Worm (Caenorhabditis elegans) whole organism, L2 larva: Measurements from ENCODE around the gene glrx-3.

Experiments used
- ZK546.5 ChIP-seq: sonication (generic microtip); optimal IDR thresholded peaks from 2 replicates; lab custom pipeline; 2017; ENCODE audit warnings: missing biosample characterization, missing genetic modification characterization
- alr-1 ChIP-seq: fragments of 150-350 bp; optimal IDR thresholded peaks from 2 replicates; lab custom pipeline; 2014; ENCODE audit warnings: missing biosample characterization, missing genetic modification characterization
- ceh-16 ChIP-seq: fragments of 150-350 bp; optimal IDR thresholded peaks from 2 replicates; lab custom pipeline; 2014; ENCODE audit warnings: missing biosample characterization, missing genetic modification characterization
- ceh-82 ChIP-seq: fragments of 150-350 bp; optimal IDR thresholded peaks from 2 replicates; lab custom pipeline; 2014; ENCODE audit warnings: missing biosample characterization, missing genetic modification characterization
- crh-2 ChIP-seq: sonication (generic microtip); optimal IDR thresholded peaks from 2 replicates; lab custom pipeline; 2017; ENCODE audit warnings: missing biosample characterization, missing genetic modification characterization
- dmd-4 ChIP-seq: sonication (generic microtip); optimal IDR thresholded peaks from 2 replicates; lab custom pipeline; 2017; ENCODE audit warnings: missing biosample characterization, missing genetic modification characterization
- elt-1 ChIP-seq: fragments of 150-350 bp; optimal IDR thresholded peaks from 2 replicates; lab custom pipeline; 2014; ENCODE audit warnings: missing biosample characterization, missing genetic modification characterization
- elt-3 ChIP-seq: sonication (generic microtip); optimal IDR thresholded peaks from 2 replicates; lab custom pipeline; 2017; ENCODE audit warnings: missing biosample characterization, missing genetic modification characterization
- fos-1 ChIP-seq: fragments of 150-350 bp; optimal IDR thresholded peaks from 2 replicates; lab custom pipeline; 2014; ENCODE audit warnings: missing biosample characterization, missing genetic modification characterization
- gmeb-1 ChIP-seq: fragments of 150-350 bp; optimal IDR thresholded peaks from 2 replicates; lab custom pipeline; 2014; ENCODE audit warnings: missing biosample characterization, missing genetic modification characterization
- lin-13 ChIP-seq: fragments of 150-350 bp; optimal IDR thresholded peaks from 2 replicates; lab custom pipeline; 2014; ENCODE audit warnings: missing biosample characterization, missing genetic modification reagents, missing genetic modification characterization
- lin-39 ChIP-seq: fragments of 150-350 bp; optimal IDR thresholded peaks from 2 replicates; lab custom pipeline; 2014; ENCODE audit warnings: missing biosample characterization, missing genetic modification reagents, missing genetic modification characterization
- lsy-2 ChIP-seq, 2 experiments: fragments of 150-350 bp in 1 of 2; sonication (generic microtip) in 1 of 2; optimal IDR thresholded peaks; 2 replicates each; lab custom pipeline; 2014 to 2017; ENCODE audit warnings: missing biosample characterization in 2 of 2, missing genetic modification characterization in 2 of 2
- mab-5 ChIP-seq: fragments of 150-350 bp; optimal IDR thresholded peaks from 2 replicates; lab custom pipeline; 2014; ENCODE audit warnings: missing biosample characterization, missing genetic modification characterization
- mdl-1 ChIP-seq, 2 experiments: fragments of 150-350 bp in 1 of 2; sonication (generic microtip) in 1 of 2; optimal IDR thresholded peaks; 2 replicates each; lab custom pipeline; 2017; ENCODE audit warnings: missing biosample characterization in 2 of 2, missing genetic modification characterization in 2 of 2
- nhr-10 ChIP-seq: sonication (generic microtip); optimal IDR thresholded peaks from 2 replicates; lab custom pipeline; 2017; ENCODE audit warnings: missing biosample characterization, missing genetic modification characterization
- nhr-11 ChIP-seq: fragments of 150-350 bp; optimal IDR thresholded peaks from 2 replicates; lab custom pipeline; 2014; ENCODE audit warnings: missing biosample characterization, missing genetic modification characterization
- nhr-12 ChIP-seq: fragments of 150-350 bp; optimal IDR thresholded peaks from 2 replicates; lab custom pipeline; 2014; ENCODE audit warnings: missing biosample characterization, missing genetic modification characterization
- nhr-21 ChIP-seq: fragments of 150-350 bp; optimal IDR thresholded peaks from 2 replicates; lab custom pipeline; 2014; ENCODE audit warnings: missing biosample characterization, missing genetic modification characterization
- nhr-23 ChIP-seq: fragments of 150-350 bp; optimal IDR thresholded peaks from 2 replicates; lab custom pipeline; 2014; ENCODE audit warnings: missing biosample characterization, missing genetic modification reagents, missing genetic modification characterization
- nhr-237 ChIP-seq: fragments of 150-350 bp; optimal IDR thresholded peaks from 2 replicates; lab custom pipeline; 2014; ENCODE audit warnings: missing biosample characterization, missing genetic modification characterization
- nhr-25 ChIP-seq: fragments of 150-350 bp; sonication (generic microtip); optimal IDR thresholded peaks from 3 replicates; lab custom pipeline; 2014; ENCODE audit warnings: missing biosample characterization, missing genetic modification characterization
- nhr-6 ChIP-seq: fragments of 150-350 bp; optimal IDR thresholded peaks from 2 replicates; lab custom pipeline; 2014; ENCODE audit warnings: missing biosample characterization, missing genetic modification characterization
- skn-1 ChIP-seq: sonication (generic microtip); optimal IDR thresholded peaks from 2 replicates; lab custom pipeline; 2017; ENCODE audit warnings: missing biosample characterization, missing genetic modification characterization
- sma-3 ChIP-seq: sonication (generic microtip); optimal IDR thresholded peaks from 2 replicates; lab custom pipeline; 2016; ENCODE audit warnings: missing genetic modification reagents, missing genetic modification characterization, missing compliant biosample characterization
- sma-9 ChIP-seq, 2 experiments: fragments of 150-350 bp in 1 of 2; sonication (generic microtip) in 1 of 2; optimal IDR thresholded peaks; 2 replicates each; lab custom pipeline; 2014 to 2016; ENCODE audit warnings: missing genetic modification characterization in 2 of 2, mild to moderate bottlenecking in 1 of 2, missing biosample characterization in 1 of 2, missing compliant biosample characterization in 1 of 2, missing genetic modification reagents in 1 of 2, moderate library complexity in 1 of 2
- snpc-4 ChIP-seq: fragments of 150-350 bp; optimal IDR thresholded peaks from 2 replicates; lab custom pipeline; 2014; ENCODE audit warnings: missing biosample characterization, missing genetic modification characterization
- unc-55 ChIP-seq: fragments of 150-350 bp; sonication (generic microtip); optimal IDR thresholded peaks from 3 replicates; lab custom pipeline; 2014; ENCODE audit warnings: missing biosample characterization, missing genetic modification reagents, missing genetic modification characterization
- unc-62 ChIP-seq: fragments of 150-350 bp; optimal IDR thresholded peaks from 2 replicates; lab custom pipeline; 2014; ENCODE audit warnings: missing biosample characterization, missing genetic modification reagents, missing genetic modification characterization
- zag-1 ChIP-seq: fragments of 150-350 bp; optimal IDR thresholded peaks from 2 replicates; lab custom pipeline; 2014; ENCODE audit warnings: missing biosample characterization, missing genetic modification characterization
- ztf-4 ChIP-seq: fragments of 150-350 bp; optimal IDR thresholded peaks from 2 replicates; lab custom pipeline; 2014; ENCODE audit warnings: missing biosample characterization, missing genetic modification characterization

Gene glrx-3

DNA sequence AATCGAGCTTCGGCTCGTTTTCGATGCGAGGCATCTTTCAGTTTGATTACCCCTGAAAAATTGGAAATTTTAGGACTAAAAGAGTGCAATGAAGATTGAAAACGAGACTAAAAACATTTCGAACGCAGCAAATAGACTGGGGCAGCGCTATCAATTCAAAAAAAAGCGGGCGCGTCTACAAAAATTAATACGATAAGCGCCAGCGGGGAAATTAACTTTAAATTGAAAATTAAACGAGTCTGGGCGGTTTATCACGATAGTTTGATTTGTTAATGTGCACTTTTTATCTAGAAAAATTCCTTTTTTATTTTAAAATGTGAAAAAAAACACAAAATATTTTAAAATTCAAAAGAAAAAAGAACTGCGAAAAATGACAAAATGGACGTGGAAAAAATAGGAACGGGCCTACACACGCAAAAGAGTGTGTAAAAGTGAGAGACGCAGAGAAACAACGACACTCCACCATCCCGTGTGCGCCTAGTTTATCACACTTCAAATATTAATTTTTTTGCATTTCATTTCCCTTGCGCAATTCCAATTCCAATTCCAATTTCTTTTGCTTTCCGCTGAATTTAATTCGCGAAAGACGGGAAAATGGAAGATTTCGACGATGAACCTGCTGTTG lies 30.3 kb upstream of the glrx-3 start, which contains the start of the genes gmpr-1 and fipp-1 (continued):
- TF ChIP-seq nhr-6 (tag; lab: Kevin White, UChicago) = peak; percentile 27
- no peak for TF ChIP-seq ztf-4 (tag; lab: Kevin White, UChicago)
- TF ChIP-seq nhr-12 = no peak
- TF ChIP-seq snpc-4 = no peak
- TF ChIP-seq nhr-21 = no peak
- TF ChIP-seq alr-1 (tag; lab: Kevin White, UChicago) = no peak
- TF ChIP-seq lin-13 (GFP tag; lab: Kevin White, UChicago) = no peak
- TF ChIP-seq elt-1 (tag; lab: Kevin White, UChicago) = no peak
- TF ChIP-seq gmeb-1 (tag; lab: Kevin White, UChicago) = peak; percentile 73
- TF ChIP-seq lsy-2 (tag; optimal IDR thresholded peaks at IDR 0.05; lab: Kevin White, UChicago) = peak; percentile 40 to 77
- no peak for TF ChIP-seq nhr-237
- no peak for TF ChIP-seq nhr-23 (tag; lab: Kevin White, UChicago)

DNA sequence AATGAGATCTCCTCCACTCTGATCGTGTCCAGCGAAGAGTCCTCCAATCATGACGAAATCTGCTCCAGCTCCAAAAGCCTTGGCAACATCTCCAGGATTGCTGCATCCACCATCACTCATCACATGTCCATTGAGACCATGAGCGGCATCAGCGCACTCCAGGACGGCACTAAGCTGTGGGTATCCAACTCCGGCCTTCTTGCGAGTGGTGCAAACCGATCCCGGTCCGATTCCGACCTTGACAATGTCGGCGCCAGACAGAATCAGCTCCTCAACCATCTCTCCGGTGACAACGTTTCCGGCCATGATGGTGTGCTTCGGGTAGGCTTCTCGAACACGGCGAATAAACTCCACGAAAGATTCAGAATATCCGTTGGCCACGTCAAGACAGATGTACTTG lies 29.4 kb upstream of the glrx-3 start:
- TF ChIP-seq skn-1 (no peak), lin-13 (GFP tag; lab: Kevin White, UChicago) (no peak)

DNA sequence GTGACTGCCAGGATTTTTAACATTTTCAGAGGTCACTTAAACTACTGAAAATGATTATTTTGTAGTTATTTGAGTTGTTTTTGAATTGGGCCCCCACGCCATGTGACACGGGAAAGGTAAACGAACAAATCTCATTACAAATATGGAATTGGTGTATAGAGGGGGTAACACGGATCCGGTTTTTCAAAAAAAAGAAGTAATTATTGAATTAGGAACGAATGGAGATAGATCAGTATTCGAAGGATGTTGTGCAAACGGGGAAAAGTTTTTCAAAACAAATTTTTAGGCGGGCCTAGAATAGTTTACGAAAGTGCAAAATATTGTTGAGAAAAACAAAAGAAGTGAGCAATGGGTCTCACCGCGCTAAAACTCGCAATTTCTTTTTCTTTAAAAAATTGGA lies 25.3 kb upstream of the glrx-3 start, which contains the start of gene F32D1.11:
Gene F32D1.11 (minus strand): TSS at position 101 of the 400 bp plus-strand sequence.
- TF ChIP-seq ceh-82 (tag; lab: Kevin White, UChicago) (no peak), nhr-11 (tag; lab: Kevin White, UChicago) (no peak), unc-62 (GFP tag; lab: Kevin White, UChicago) (no peak), mab-5 (tag; lab: Kevin White, UChicago) (no peak), zag-1 (tag; lab: Kevin White, UChicago) (no peak), crh-2 (tag; lab: Kevin White, UChicago) (no peak), unc-55 (GFP tag; lab: Kevin White, UChicago) (no peak), gmeb-1 (tag; lab: Kevin White, UChicago) (no peak), nhr-6 (tag; lab: Kevin White, UChicago) (no peak), nhr-237 (no peak), ztf-4 (tag; lab: Kevin White, UChicago) (no peak), alr-1 (tag; lab: Kevin White, UChicago) (no peak), ZK546.5 (no peak), nhr-10 (tag; lab: Kevin White, UChicago) (no peak), nhr-23 (tag; lab: Kevin White, UChicago) (no peak), skn-1 (no peak), dmd-4 (tag; lab: Kevin White, UChicago) (no peak)

DNA sequence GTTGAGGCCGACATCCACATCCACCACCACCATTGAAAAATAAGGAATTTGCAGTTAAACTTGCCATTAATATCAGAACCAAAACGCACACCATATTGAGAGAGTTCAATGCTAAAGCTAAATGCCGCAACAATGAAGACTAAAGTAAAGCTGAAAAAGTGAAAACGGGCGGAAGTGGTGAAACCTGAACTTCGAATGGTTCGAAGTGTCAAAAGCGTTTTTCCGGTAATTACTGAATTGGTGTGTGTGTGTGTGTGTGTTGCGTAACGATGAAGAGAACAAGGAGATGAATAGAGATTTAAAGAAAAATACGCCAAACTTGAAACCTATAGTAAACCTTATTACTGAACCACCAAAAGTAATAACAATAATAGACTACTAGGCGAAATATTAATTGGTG lies 23.4 kb upstream of the glrx-3 start, which contains the start of gene grl-13:
Gene grl-13 (minus strand): TSS at position 101 of the 400 bp plus-strand sequence.
- TF ChIP-seq lin-39 (tag; lab: Kevin White, UChicago) (no peak), nhr-25 (tag; lab: Kevin White, UChicago) (no peak), elt-3 (tag; lab: Kevin White, UChicago) (no peak), ceh-16 (tag; lab: Kevin White, UChicago) (no peak), skn-1 (no peak), nhr-12 (no peak), ztf-4 (tag; lab: Kevin White, UChicago) (no peak), mab-5 (tag; lab: Kevin White, UChicago) (no peak), unc-55 (GFP tag; lab: Kevin White, UChicago) (no peak), zag-1 (tag; lab: Kevin White, UChicago) (no peak), nhr-237 (no peak), unc-62 (GFP tag; lab: Kevin White, UChicago) (no peak)

DNA sequence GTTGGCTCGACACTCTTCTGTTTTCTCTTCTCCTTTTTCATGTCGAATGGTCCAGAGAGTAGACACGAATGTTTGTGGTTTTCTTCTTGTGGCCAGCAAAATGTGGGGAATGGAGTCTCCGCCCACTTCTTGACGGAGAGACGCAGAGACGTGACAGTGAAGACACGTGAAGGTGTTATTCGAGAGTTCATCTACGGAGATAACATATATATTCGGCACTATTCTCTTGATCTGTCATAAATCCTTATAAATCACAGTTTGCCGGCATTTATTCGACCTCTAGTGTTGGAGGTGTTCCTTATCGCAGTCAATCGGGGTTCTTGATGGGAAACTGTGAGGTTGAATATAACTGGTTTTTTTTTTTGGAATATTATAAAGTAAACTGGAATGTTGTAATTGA lies 20.4 kb upstream of the glrx-3 start, which contains the start of gene F32D1.3:
Gene F32D1.3 (minus strand): TSS at position 65 of the 400 bp plus-strand sequence.
- TF ChIP-seq ZK546.5 = no peak
- TF ChIP-seq mdl-1 (tag; optimal IDR thresholded peaks at IDR 0.05; lab: Kevin White, UChicago) = peak in 1 of 2 experiments; percentile 31
- TF ChIP-seq nhr-25 (tag; lab: Kevin White, UChicago) = peak; percentile 31
- TF ChIP-seq nhr-21 = no peak
- peak; percentile 53 for TF ChIP-seq sma-9 (GFP tag; optimal IDR thresholded peaks at IDR 0.05; lab: Kevin White, UChicago)
- no peak for TF ChIP-seq sma-9 (tag; optimal IDR thresholded peaks at IDR 0.05; lab: Kevin White, UChicago)
- TF ChIP-seq elt-1 (tag; lab: Kevin White, UChicago) = peak; percentile 10
- peak; percentile 43 for TF ChIP-seq ceh-16 (tag; lab: Kevin White, UChicago)
- no peak for TF ChIP-seq unc-62 (GFP tag; lab: Kevin White, UChicago)
- TF ChIP-seq ztf-4 (tag; lab: Kevin White, UChicago) = no peak
- no peak for TF ChIP-seq crh-2 (tag; lab: Kevin White, UChicago)
- TF ChIP-seq fos-1 (tag; lab: Kevin White, UChicago) = no peak
- TF ChIP-seq sma-3 (GFP tag; lab: Kevin White, UChicago) = no peak
- no peak for TF ChIP-seq ceh-82 (tag; lab: Kevin White, UChicago)
